Fruit fly (Drosophila melanogaster): ENCODE data around the gene JMJD7.

DNA sequence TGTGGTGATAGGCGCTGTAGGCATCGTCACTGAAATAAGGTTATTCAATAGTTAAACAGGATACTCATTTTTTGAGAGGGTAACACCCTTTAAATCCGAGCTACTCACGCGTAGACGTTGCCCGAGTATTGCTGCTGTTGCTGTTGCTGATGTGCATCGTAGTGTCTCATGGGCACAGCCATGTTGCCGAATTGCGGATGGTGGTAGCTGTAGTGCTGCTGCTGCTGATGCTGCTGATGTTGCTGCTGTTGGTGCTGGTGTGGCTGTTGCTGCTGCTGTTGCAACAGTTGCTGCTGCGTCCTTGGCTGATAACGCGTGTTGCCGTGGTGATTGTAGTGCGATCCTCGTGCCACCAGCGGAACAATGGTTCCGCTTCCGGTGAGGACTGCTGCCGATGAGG lies 19.9 kb downstream of the JMJD7 start:
- TF ChIP-seq h (optimal IDR thresholded peaks at IDR 0.05) (no peak), insv (optimal IDR thresholded peaks at IDR 0.05) (no peak), psq (optimal IDR thresholded peaks at IDR 0.05) (no peak), ttk (optimal IDR thresholded peaks at IDR 0.05) (no peak), Myc (optimal IDR thresholded peaks at IDR 0.05) (no peak)
